Worm (Caenorhabditis elegans) whole organism, mixed stage, embryonic: ENCODE measurements around the gene F55A11.1.

ENCODE experiments used
- M03D4.4 ChIP-seq: sonication (generic microtip); optimal IDR thresholded peaks from 2 replicates; lab custom pipeline; 2017; ENCODE audit warnings: mild to moderate bottlenecking, missing genetic modification characterization, missing compliant biosample characterization
- bed-3 ChIP-seq: fragments of 200-800 bp; sonication (Bioruptor generic); optimal IDR thresholded peaks from 3 replicates; lab custom pipeline; 2018; ENCODE audit warnings: mild to moderate bottlenecking, missing genetic modification characterization, moderate library complexity, missing compliant biosample characterization
- blmp-1 ChIP-seq: fragments of 150-350 bp; optimal IDR thresholded peaks from 2 replicates; lab custom pipeline; 2014; ENCODE audit warnings: missing biosample characterization, missing genetic modification characterization
- ceh-39 ChIP-seq: fragments of 150-350 bp; optimal IDR thresholded peaks from 2 replicates; lab custom pipeline; 2014; ENCODE audit warnings: missing biosample characterization, missing genetic modification characterization
- ceh-43 ChIP-seq: fragments of 200-800 bp; sonication (Bioruptor generic); optimal IDR thresholded peaks from 2 replicates; lab custom pipeline; 2018; ENCODE audit warnings: mild to moderate bottlenecking, missing genetic modification characterization, moderate library complexity, missing compliant biosample characterization
- ceh-83 ChIP-seq: fragments of 200-800 bp; sonication (Bioruptor generic); optimal IDR thresholded peaks from 2 replicates; lab custom pipeline; 2018; ENCODE audit warnings: mild to moderate bottlenecking, missing genetic modification characterization, missing compliant biosample characterization
- ces-1 ChIP-seq: fragments of 150-350 bp; optimal IDR thresholded peaks from 2 replicates; lab custom pipeline; 2014; ENCODE audit warnings: missing biosample characterization, missing genetic modification reagents, missing genetic modification characterization
- cnd-1 ChIP-seq: fragments of 200-800 bp; sonication (Bioruptor generic); optimal IDR thresholded peaks from 2 replicates; lab custom pipeline; 2018; ENCODE audit warnings: mild to moderate bottlenecking, missing genetic modification characterization, missing compliant biosample characterization
- drap-1 ChIP-seq: fragments of 200-800 bp; sonication (Bioruptor generic); optimal IDR thresholded peaks from 3 replicates; lab custom pipeline; 2018; ENCODE audit warnings: mild to moderate bottlenecking, missing genetic modification characterization, missing compliant biosample characterization
- elt-1 ChIP-seq: sonication (generic microtip); optimal IDR thresholded peaks from 2 replicates; lab custom pipeline; 2017; ENCODE audit warnings: missing genetic modification characterization, mild to moderate bottlenecking, missing compliant biosample characterization, antibody characterized with exemption, moderate library complexity, borderline replicate concordance; ENCODE audit not compliant: insufficient read depth
- elt-3 ChIP-seq: fragments of 150-350 bp; optimal IDR thresholded peaks from 2 replicates; lab custom pipeline; 2014; ENCODE audit warnings: missing biosample characterization, missing genetic modification characterization
- flh-1 ChIP-seq: fragments of 200-800 bp; sonication (Bioruptor generic); optimal IDR thresholded peaks from 2 replicates; lab custom pipeline; 2018; ENCODE audit warnings: mild to moderate bottlenecking, missing genetic modification characterization, moderate library complexity, missing compliant biosample characterization
- ham-2 ChIP-seq: fragments of 200-800 bp; sonication (Bioruptor generic); optimal IDR thresholded peaks from 2 replicates; lab custom pipeline; 2018; ENCODE audit warnings: mild to moderate bottlenecking, missing genetic modification characterization, missing compliant biosample characterization
- hlh-1 ChIP-seq: fragments of 150-350 bp; optimal IDR thresholded peaks from 2 replicates; lab custom pipeline; 2014; ENCODE audit warnings: missing biosample characterization, missing genetic modification reagents, missing genetic modification characterization
- lin-13 ChIP-seq: fragments of 150-350 bp; optimal IDR thresholded peaks from 2 replicates; lab custom pipeline; 2014; ENCODE audit warnings: missing biosample characterization, missing genetic modification characterization
- lin-32 ChIP-seq: fragments of 200-800 bp; sonication (Bioruptor generic); optimal IDR thresholded peaks from 2 replicates; lab custom pipeline; 2018; ENCODE audit warnings: mild to moderate bottlenecking, missing genetic modification characterization, missing compliant biosample characterization
- lsy-2 ChIP-seq: fragments of 150-350 bp; optimal IDR thresholded peaks from 2 replicates; lab custom pipeline; 2014; ENCODE audit warnings: missing biosample characterization, missing genetic modification characterization
- mab-5 ChIP-seq: fragments of 150-350 bp; optimal IDR thresholded peaks from 2 replicates; lab custom pipeline; 2014; ENCODE audit warnings: missing biosample characterization, missing genetic modification characterization
- mep-1 ChIP-seq: fragments of 150-350 bp; optimal IDR thresholded peaks from 2 replicates; lab custom pipeline; 2017; ENCODE audit warnings: missing biosample characterization, missing genetic modification reagents, missing genetic modification characterization, inconsistent platforms
- mls-2 ChIP-seq: sonication (generic microtip); optimal IDR thresholded peaks from 2 replicates; lab custom pipeline; 2016; ENCODE audit warnings: mild to moderate bottlenecking, missing genetic modification characterization, moderate library complexity, missing compliant biosample characterization
- nhr-12 ChIP-seq: fragments of 150-350 bp; optimal IDR thresholded peaks from 2 replicates; lab custom pipeline; 2014; ENCODE audit warnings: missing biosample characterization, missing genetic modification characterization
- nhr-2 ChIP-seq: fragments of 150-350 bp; optimal IDR thresholded peaks from 2 replicates; lab custom pipeline; 2014; ENCODE audit warnings: missing biosample characterization, missing genetic modification characterization
- nhr-237 ChIP-seq: fragments of 150-350 bp; optimal IDR thresholded peaks from 2 replicates; lab custom pipeline; 2014; ENCODE audit warnings: missing biosample characterization, missing genetic modification characterization
- nhr-28 ChIP-seq: fragments of 150-350 bp; optimal IDR thresholded peaks from 2 replicates; lab custom pipeline; 2014; ENCODE audit warnings: missing biosample characterization, missing genetic modification characterization
- nhr-76 ChIP-seq: sonication (generic microtip); optimal IDR thresholded peaks from 2 replicates; lab custom pipeline; 2017; ENCODE audit warnings: missing biosample characterization, missing genetic modification characterization
- pha-4 ChIP-seq: fragments of 150-350 bp; optimal IDR thresholded peaks from 2 replicates; lab custom pipeline; 2018; ENCODE audit warnings: missing biosample characterization, missing genetic modification reagents, missing genetic modification characterization
- sem-2 ChIP-seq: fragments of 200-800 bp; sonication (Bioruptor generic); optimal IDR thresholded peaks from 2 replicates; lab custom pipeline; 2018; ENCODE audit warnings: mild to moderate bottlenecking, missing genetic modification characterization, missing compliant biosample characterization
- snpc-4 ChIP-seq: fragments of 150-350 bp; optimal IDR thresholded peaks from 2 replicates; lab custom pipeline; 2014; ENCODE audit warnings: missing biosample characterization, missing genetic modification characterization
- sptf-1 ChIP-seq: sonication (generic microtip); optimal IDR thresholded peaks from 2 replicates; lab custom pipeline; 2017; ENCODE audit warnings: mild to moderate bottlenecking, missing genetic modification characterization, moderate library complexity, missing compliant biosample characterization
- tbx-8 ChIP-seq: fragments of 200-800 bp; sonication (Bioruptor generic); optimal IDR thresholded peaks from 2 replicates; lab custom pipeline; 2018; ENCODE audit warnings: mild to moderate bottlenecking, missing genetic modification characterization, moderate library complexity, missing compliant biosample characterization
- unc-120 ChIP-seq: sonication (generic microtip); optimal IDR thresholded peaks from 2 replicates; lab custom pipeline; 2017; ENCODE audit warnings: missing genetic modification characterization, missing compliant biosample characterization; ENCODE audit not compliant: poor library complexity, severe bottlenecking
- unc-39 ChIP-seq: fragments of 150-350 bp; optimal IDR thresholded peaks from 2 replicates; lab custom pipeline; 2014; ENCODE audit warnings: missing biosample characterization, missing genetic modification characterization
- unc-62 ChIP-seq: fragments of 150-350 bp; optimal IDR thresholded peaks from 2 replicates; lab custom pipeline; 2014; ENCODE audit warnings: missing biosample characterization, missing genetic modification reagents, missing genetic modification characterization
- zip-8 ChIP-seq: fragments of 150-350 bp; optimal IDR thresholded peaks from 2 replicates; lab custom pipeline; 2014; ENCODE audit warnings: missing biosample characterization, missing genetic modification characterization
- ztf-11 ChIP-seq: fragments of 150-350 bp; optimal IDR thresholded peaks from 2 replicates; lab custom pipeline; 2014; ENCODE audit warnings: missing biosample characterization, missing genetic modification characterization

Gene F55A11.1

ce11 chrV:11787742-11788238 lies 23.6 kb upstream of the F55A11.1 start, which contains the start of gene F55A11.8:
F55A11.8 (plus strand) TSS chrV:11788188.
- no peak for TF ChIP-seq M03D4.4 (tag; lab: Kevin White, UChicago)
- TF ChIP-seq bed-3 (GFP tag; lab: Kevin White, UChicago) = no peak
- no peak for TF ChIP-seq elt-3 (tag; lab: Kevin White, UChicago)
- TF ChIP-seq lsy-2 (tag; lab: Kevin White, UChicago) = no peak
- no peak for TF ChIP-seq unc-62 (GFP tag; lab: Kevin White, UChicago)

- TF ChIP-seq nhr-28 (tag; lab: Kevin White, UChicago) (no peak), mab-5 (tag; lab: Kevin White, UChicago) (no peak), zip-8 (tag; lab: Kevin White, UChicago) (no peak), nhr-76 (tag; lab: Kevin White, UChicago) (no peak), ces-1 (no peak), elt-1 (tag; lab: Kevin White, UChicago) (no peak), mls-2 (tag; lab: Kevin White, UChicago) (no peak), cnd-1 (tag; lab: Kevin White, UChicago) (no peak), snpc-4 (no peak), tbx-8 (GFP tag; lab: Kevin White, UChicago) (no peak), unc-39 (tag; lab: Kevin White, UChicago) (no peak), nhr-237 (no peak), flh-1 (GFP tag; lab: Kevin White, UChicago) (no peak), hlh-1 (tag; lab: Kevin White, UChicago) (no peak)
These were observed 23.1 kb upstream of the F55A11.1 start, which contains the start of gene F55A11.7 for ce11 chrV:11787258-11787657. F55A11.7 (minus strand) TSS chrV:11787443.

- TF ChIP-seq ces-1 = no peak
- TF ChIP-seq zip-8 (tag; lab: Kevin White, UChicago) = no peak
- peak; percentile 57 for TF ChIP-seq mep-1 (tag; lab: Kevin White, UChicago)
- peak; percentile 98 for TF ChIP-seq sptf-1 (tag; lab: Kevin White, UChicago)
- peak; percentile 92 for TF ChIP-seq ceh-43 (GFP tag; lab: Kevin White, UChicago)
- TF ChIP-seq ceh-83 (GFP tag; lab: Kevin White, UChicago) = peak; percentile 97
- TF ChIP-seq cnd-1 (tag; lab: Kevin White, UChicago) = peak; percentile 97
- TF ChIP-seq tbx-8 (GFP tag; lab: Kevin White, UChicago) = peak; percentile 86
- peak; percentile 98 for TF ChIP-seq ham-2 (GFP tag; lab: Kevin White, UChicago)
- TF ChIP-seq nhr-28 (tag; lab: Kevin White, UChicago) = peak; percentile 46
- peak; percentile 28 for TF ChIP-seq ceh-39 (tag; lab: Kevin White, UChicago)
- TF ChIP-seq mab-5 (tag; lab: Kevin White, UChicago) = no peak
- TF ChIP-seq nhr-12 (tag; lab: Kevin White, UChicago) = peak; percentile 85
- TF ChIP-seq flh-1 (GFP tag; lab: Kevin White, UChicago) = peak; percentile 90
- TF ChIP-seq sem-2 (GFP tag; lab: Kevin White, UChicago) = peak; percentile 94
- peak; percentile 96 for TF ChIP-seq lin-32 (GFP tag; lab: Kevin White, UChicago)
- peak; percentile 97 for TF ChIP-seq M03D4.4 (tag; lab: Kevin White, UChicago)
- TF ChIP-seq unc-39 (tag; lab: Kevin White, UChicago) = peak; percentile 52
- TF ChIP-seq unc-62 (GFP tag; lab: Kevin White, UChicago) = peak; percentile 73
- TF ChIP-seq lsy-2 (tag; lab: Kevin White, UChicago) = peak; percentile 28
- peak; percentile 60 for TF ChIP-seq hlh-1 (tag; lab: Kevin White, UChicago)
- no peak for TF ChIP-seq snpc-4
- no peak for TF ChIP-seq elt-3 (tag; lab: Kevin White, UChicago)
- no peak for TF ChIP-seq blmp-1 (tag; lab: Kevin White, UChicago)
- TF ChIP-seq pha-4 (tag; lab: Kevin White, UChicago) = peak; percentile 92
- TF ChIP-seq elt-1 (tag; lab: Kevin White, UChicago) = peak; percentile 17
- TF ChIP-seq unc-120 (tag; lab: Kevin White, UChicago) = peak; percentile 95
- no peak for TF ChIP-seq nhr-76 (tag; lab: Kevin White, UChicago)
- no peak for TF ChIP-seq nhr-2
- TF ChIP-seq bed-3 (GFP tag; lab: Kevin White, UChicago) = peak; percentile 91
- TF ChIP-seq nhr-237 = peak; percentile 41
- peak; percentile 83 for TF ChIP-seq lin-13 (tag; lab: Kevin White, UChicago)
- peak; percentile 99 for TF ChIP-seq drap-1 (GFP tag; lab: Kevin White, UChicago)
- peak; percentile 60 for TF ChIP-seq ztf-11 (tag; lab: Kevin White, UChicago)
- peak; percentile 98 for TF ChIP-seq mls-2 (tag; lab: Kevin White, UChicago)
- TF ChIP-seq, all 35 proteins: peak for 27
These were observed 18.7 kb upstream of the F55A11.1 start, which contains the start of gene F55A11.11 for ce11 chrV:11782809-11783440. F55A11.11 (plus strand) TSS chrV:11783149.
